Fruit fly (Drosophila melanogaster) whole organism, larva: Measurements from ENCODE around the gene CG31321.

ENCODE experiments used
- noc ChIP-seq: fragments of 200-800 bp; sonication (Bioruptor generic); optimal IDR thresholded peaks from 3 replicates; lab custom pipeline; 2019; ENCODE audit warnings: missing biosample characterization, mild to moderate bottlenecking, missing genetic modification characterization, moderate library complexity

The CG31321 gene

dm6 chr3R:14353733-14354152 is 43.6 kb downstream of the CG31321 start:
- TF ChIP-seq noc: peak; percentile 63

dm6 chr3R:14354599-14354998 is 44.4 kb downstream of the CG31321 start:
- no peak for TF ChIP-seq noc

- TF ChIP-seq noc: no peak
Measured at dm6 chr3R:14356619-14357018, 46.5 kb downstream of the CG31321 start.

DNA sequence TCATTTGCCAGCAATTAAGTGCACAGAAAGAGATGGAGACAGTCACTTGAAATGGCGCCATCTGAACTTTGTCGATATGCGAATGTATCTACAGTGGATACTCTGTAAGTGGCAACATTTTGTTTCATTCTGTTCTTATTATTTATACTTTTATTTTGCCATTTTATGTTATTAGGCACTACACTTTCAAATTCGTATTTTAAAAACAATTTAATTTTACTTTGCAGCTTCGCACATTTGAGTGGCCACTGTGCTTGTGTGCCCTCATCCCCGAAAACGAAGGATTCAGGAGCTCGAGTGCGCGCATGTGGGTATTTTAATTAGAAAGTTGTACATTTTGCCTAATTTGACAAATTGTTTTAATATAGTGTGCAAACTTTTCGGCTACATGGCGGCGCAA is 47.2 kb downstream of the CG31321 start:
- TF ChIP-seq noc: peak; percentile 6

- TF ChIP-seq noc: peak; percentile 65
Measured at dm6 chr3R:14361741-14362232, 51.6 kb downstream of the CG31321 start, which contains the start of gene Dnaaf5. TSS of gene Dnaaf5 (minus strand) at chr3R:14361786.

DNA sequence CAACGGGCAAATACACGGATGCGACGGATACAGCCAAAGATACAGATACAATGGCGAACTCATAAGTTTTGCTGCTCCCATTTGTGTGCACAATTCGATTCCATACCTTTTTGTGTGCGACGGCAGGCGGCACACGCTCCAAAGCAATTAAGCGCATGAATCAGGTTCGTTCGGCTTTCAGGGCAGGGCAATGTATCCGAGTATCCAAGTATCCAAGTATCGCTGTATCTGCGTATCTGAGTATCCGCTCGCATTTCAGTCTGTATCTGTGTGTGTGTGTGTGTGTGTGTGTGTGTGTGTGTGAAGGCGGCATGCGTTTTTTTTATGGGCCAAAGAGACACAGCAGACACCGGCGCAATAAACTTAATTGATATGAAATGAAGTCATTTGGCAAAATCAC is 53.0 kb downstream of the CG31321 start:
- TF ChIP-seq noc: no peak
